Worm (Caenorhabditis elegans) whole organism, L4 larva: ENCODE results near the gene clec-75.

Experiments
- F10B5.3 ChIP-seq: sonication (generic microtip); optimal IDR thresholded peaks from 2 replicates; lab custom pipeline; 2016; ENCODE audit warnings: mild to moderate bottlenecking, missing genetic modification characterization, missing compliant biosample characterization
- F37D6.2 ChIP-seq: sonication (generic microtip); optimal IDR thresholded peaks from 2 replicates; lab custom pipeline; 2016; ENCODE audit warnings: mild to moderate bottlenecking, missing genetic modification characterization, missing compliant biosample characterization
- aha-1 ChIP-seq: fragments of 150-350 bp; peaks from one replicate; lab custom pipeline; 2014; ENCODE audit warnings: missing biosample characterization, missing genetic modification characterization
- attf-4 ChIP-seq: sonication (generic microtip); optimal IDR thresholded peaks from 3 replicates; lab custom pipeline; 2017; ENCODE audit warnings: missing biosample characterization, missing genetic modification characterization
- ceh-28 ChIP-seq: fragments of 150-350 bp; optimal IDR thresholded peaks from 2 replicates; lab custom pipeline; 2014; ENCODE audit warnings: missing biosample characterization, missing genetic modification reagents, missing genetic modification characterization
- ceh-32 ChIP-seq: sonication (generic microtip); optimal IDR thresholded peaks from 2 replicates; lab custom pipeline; 2016; ENCODE audit warnings: mild to moderate bottlenecking, missing genetic modification characterization, missing compliant biosample characterization; ENCODE audit not compliant: poor library complexity
- ceh-44 ChIP-seq: fragments of 200-800 bp; sonication (Bioruptor generic); IDR thresholded peaks from 2 replicates; pipeline ENCODE4 v1.3.6; 2022; ENCODE audit warnings: missing genetic modification reagents, missing genetic modification characterization, missing compliant biosample characterization
- ceh-62 ChIP-seq: sonication (generic microtip); optimal IDR thresholded peaks from 2 replicates; lab custom pipeline; 2017; ENCODE audit warnings: missing biosample characterization, missing genetic modification characterization
- daf-12 ChIP-seq: fragments of 150-350 bp; optimal IDR thresholded peaks from 2 replicates; lab custom pipeline; 2014; ENCODE audit warnings: missing biosample characterization, missing genetic modification reagents, missing genetic modification characterization
- daf-8 ChIP-seq: fragments of 200-800 bp; sonication (Bioruptor generic); IDR thresholded peaks from 2 replicates; pipeline ENCODE4 v1.3.6; 2022; ENCODE audit warnings: missing genetic modification characterization, missing compliant biosample characterization
- dmd-9 ChIP-seq: fragments of 200-800 bp; sonication (Bioruptor generic); IDR thresholded peaks from 2 replicates; pipeline ENCODE4 v1.3.6; 2022; ENCODE audit warnings: missing genetic modification reagents, missing genetic modification characterization, missing compliant biosample characterization
- duxl-1 ChIP-seq: sonication (generic microtip); optimal IDR thresholded peaks from 2 replicates; lab custom pipeline; 2016; ENCODE audit warnings: mild to moderate bottlenecking, missing genetic modification characterization, moderate library complexity, missing compliant biosample characterization; ENCODE audit not compliant: poor library complexity
- dve-1 ChIP-seq: sonication (generic microtip); optimal IDR thresholded peaks from 2 replicates; lab custom pipeline; 2017; ENCODE audit warnings: antibody characterized with exemption, mild to moderate bottlenecking, missing genetic modification characterization, missing compliant biosample characterization; ENCODE audit not compliant: insufficient read depth
- fos-1 ChIP-seq: fragments of 150-350 bp; optimal IDR thresholded peaks from 2 replicates; lab custom pipeline; 2014; ENCODE audit warnings: missing biosample characterization, missing genetic modification characterization
- gei-8 ChIP-seq: fragments of 200-800 bp; sonication (Bioruptor generic); optimal IDR thresholded peaks from 2 replicates; lab custom pipeline; 2018; ENCODE audit warnings: mild to moderate bottlenecking, missing genetic modification characterization, missing compliant biosample characterization
- hmg-1.1 ChIP-seq: fragments of 200-800 bp; sonication (Bioruptor generic); IDR thresholded peaks from 2 replicates; pipeline ENCODE4 v1.3.6; 2022; ENCODE audit warnings: missing genetic modification reagents, missing genetic modification characterization, missing compliant biosample characterization
- jun-1 ChIP-seq: fragments of 150-350 bp; optimal IDR thresholded peaks from 2 replicates; lab custom pipeline; 2014; ENCODE audit warnings: missing biosample characterization, missing genetic modification reagents, missing genetic modification characterization
- lin-13 ChIP-seq: fragments of 150-350 bp; optimal IDR thresholded peaks from 2 replicates; lab custom pipeline; 2014; ENCODE audit warnings: missing biosample characterization, missing genetic modification reagents, missing genetic modification characterization
- lin-29 ChIP-seq: fragments of 200-800 bp; sonication (Bioruptor generic); IDR thresholded peaks from 2 replicates; pipeline ENCODE4 v1.3.6; 2022; ENCODE audit warnings: missing genetic modification reagents, missing genetic modification characterization, missing compliant biosample characterization
- lin-39 ChIP-seq: fragments of 150-350 bp; optimal IDR thresholded peaks from 2 replicates; lab custom pipeline; 2014; ENCODE audit warnings: missing biosample characterization, missing genetic modification reagents, missing genetic modification characterization
- lsy-2 ChIP-seq, 2 experiments: fragments of 150-350 bp in 1 of 2; sonication (generic microtip) in 1 of 2; optimal IDR thresholded peaks; 2 replicates each; lab custom pipeline; 2014 to 2017; ENCODE audit warnings: missing biosample characterization in 2 of 2, missing genetic modification characterization in 2 of 2
- mdl-1 ChIP-seq, 2 experiments: fragments of 150-350 bp in 1 of 2; sonication (generic microtip) in 1 of 2; optimal IDR thresholded peaks; 2 replicates each; lab custom pipeline; 2014 to 2017; ENCODE audit warnings: missing biosample characterization in 2 of 2, missing genetic modification characterization in 2 of 2
- mdt-29 ChIP-seq: fragments of 200-800 bp; sonication (Bioruptor generic); IDR thresholded peaks from 2 replicates; pipeline ENCODE4 v1.3.6; 2022; ENCODE audit warnings: missing genetic modification reagents, missing genetic modification characterization, missing compliant biosample characterization
- mep-1 ChIP-seq: fragments of 150-350 bp; sonication (generic microtip); optimal IDR thresholded peaks from 3 replicates; lab custom pipeline; 2014; ENCODE audit warnings: missing biosample characterization, missing genetic modification characterization
- mxl-3 ChIP-seq: fragments of 200-800 bp; sonication (Bioruptor generic); optimal IDR thresholded peaks from 2 replicates; lab custom pipeline; 2018; ENCODE audit warnings: mild to moderate bottlenecking, missing genetic modification characterization, missing compliant biosample characterization
- nhr-11 ChIP-seq: fragments of 150-350 bp; optimal IDR thresholded peaks from 2 replicates; lab custom pipeline; 2014; ENCODE audit warnings: missing biosample characterization, missing genetic modification characterization
- nhr-111 ChIP-seq: fragments of 200-800 bp; sonication (Bioruptor generic); optimal IDR thresholded peaks from 2 replicates; lab custom pipeline; 2018; ENCODE audit warnings: mild to moderate bottlenecking, missing genetic modification characterization, missing compliant biosample characterization
- nhr-25 ChIP-seq: sonication (generic microtip); optimal IDR thresholded peaks from 2 replicates; lab custom pipeline; 2017; ENCODE audit warnings: missing genetic modification characterization, mild to moderate bottlenecking, missing compliant biosample characterization, antibody characterized with exemption, moderate library complexity, borderline replicate concordance; ENCODE audit not compliant: insufficient read depth
- nhr-42 ChIP-seq: fragments of 200-800 bp; sonication (Bioruptor generic); IDR thresholded peaks from 2 replicates; pipeline ENCODE4 v1.3.6; 2022; ENCODE audit warnings: missing genetic modification characterization, missing compliant biosample characterization
- nhr-76 ChIP-seq: fragments of 150-350 bp; optimal IDR thresholded peaks from 2 replicates; lab custom pipeline; 2014; ENCODE audit warnings: missing biosample characterization, missing genetic modification characterization
- pha-4 ChIP-seq, 2 experiments: fragments of 150-350 bp in 1 of 2; fragments of 200-800 bp in 1 of 2; sonication (Bioruptor generic) in 1 of 2; IDR thresholded peaks in 1 of 2; optimal IDR thresholded peaks in 1 of 2; 2 replicates each; pipeline versions ENCODE4 v1.3.6 to Lab custom; 2014 to 2022; ENCODE audit warnings: missing genetic modification characterization in 2 of 2, missing genetic modification reagents in 2 of 2, missing biosample characterization in 1 of 2, missing compliant biosample characterization in 1 of 2
- pqm-1 ChIP-seq: sonication (generic microtip); optimal IDR thresholded peaks from 2 replicates; lab custom pipeline; 2017; ENCODE audit warnings: missing biosample characterization, missing genetic modification characterization
- set-16 ChIP-seq: fragments of 200-800 bp; sonication (Bioruptor generic); IDR thresholded peaks from 2 replicates; pipeline ENCODE4 v1.3.6; 2022; ENCODE audit warnings: missing genetic modification reagents, missing genetic modification characterization, missing compliant biosample characterization
- snpc-1.2 ChIP-seq: fragments of 200-800 bp; sonication (Bioruptor generic); IDR thresholded peaks from 2 replicates; pipeline ENCODE4 v1.3.6; 2022; ENCODE audit warnings: missing genetic modification reagents, missing genetic modification characterization, missing compliant biosample characterization
- tag-97 ChIP-seq: fragments of 200-800 bp; sonication (Bioruptor generic); IDR thresholded peaks from 2 replicates; pipeline ENCODE4 v1.3.6; 2022; ENCODE audit warnings: missing genetic modification characterization, missing compliant biosample characterization
- unc-62 ChIP-seq, 3 experiments: fragments of 150-350 bp in 1 of 3; sonication (generic microtip); optimal IDR thresholded peaks in 2 of 3; peaks in 1 of 3; 1 replicate in 1 of 3; 2 replicates in 2 of 3; lab custom pipeline; 2014 to 2017; ENCODE audit warnings: missing biosample characterization in 3 of 3, missing genetic modification characterization in 3 of 3, missing genetic modification reagents in 3 of 3, missing genotype in 1 of 3
- zfp-2 ChIP-seq: sonication (generic microtip); optimal IDR thresholded peaks from 2 replicates; lab custom pipeline; 2016; ENCODE audit warnings: mild to moderate bottlenecking, missing genetic modification characterization, missing compliant biosample characterization
- ztf-11 ChIP-seq: fragments of 150-350 bp; optimal IDR thresholded peaks from 2 replicates; lab custom pipeline; 2014; ENCODE audit warnings: missing biosample characterization, missing genetic modification characterization

Gene clec-75

ce11 chrIV:3993292-3993691 lies 32.8 kb downstream of the clec-75 start, which contains the start of gene F47C12.6:
Gene F47C12.6, minus strand, starts transcription at chrIV:3993392.
- TF ChIP-seq nhr-25 (tag; lab: Kevin White, UChicago) = no peak
- no peak for TF ChIP-seq ceh-32 (tag; lab: Kevin White, UChicago)
- TF ChIP-seq mdl-1 (tag; optimal IDR thresholded peaks at IDR 0.05; lab: Kevin White, UChicago) = no peak
- TF ChIP-seq lin-39 = no peak
- TF ChIP-seq lin-29 (GFP tag; lab: Robert Waterston, UW) = no peak
- TF ChIP-seq snpc-1.2 (GFP tag; lab: Robert Waterston, UW) = no peak
- no peak for TF ChIP-seq ceh-44 (GFP tag; lab: Robert Waterston, UW)
- no peak for TF ChIP-seq duxl-1 (tag; lab: Kevin White, UChicago)
- TF ChIP-seq lsy-2 (tag; optimal IDR thresholded peaks at IDR 0.05; lab: Kevin White, UChicago) = no peak
- no peak for TF ChIP-seq ztf-11 (tag; lab: Kevin White, UChicago)
- TF ChIP-seq pha-4 (GFP tag; IDR thresholded peaks at IDR 0.05; lab: Robert Waterston, UW) = no peak
- no peak for TF ChIP-seq pha-4 (tag; optimal IDR thresholded peaks at IDR 0.05; lab: Kevin White, UChicago)
- no peak for TF ChIP-seq daf-8 (GFP tag; lab: Robert Waterston, UW)
- no peak for TF ChIP-seq attf-4 (tag; lab: Kevin White, UChicago)
- no peak for TF ChIP-seq tag-97 (GFP tag; lab: Robert Waterston, UW)
- TF ChIP-seq zfp-2 = no peak
- no peak for TF ChIP-seq gei-8 (GFP tag; lab: Kevin White, UChicago)
- TF ChIP-seq jun-1 (tag; lab: Kevin White, UChicago) = no peak
- TF ChIP-seq mep-1 = no peak

DNA sequence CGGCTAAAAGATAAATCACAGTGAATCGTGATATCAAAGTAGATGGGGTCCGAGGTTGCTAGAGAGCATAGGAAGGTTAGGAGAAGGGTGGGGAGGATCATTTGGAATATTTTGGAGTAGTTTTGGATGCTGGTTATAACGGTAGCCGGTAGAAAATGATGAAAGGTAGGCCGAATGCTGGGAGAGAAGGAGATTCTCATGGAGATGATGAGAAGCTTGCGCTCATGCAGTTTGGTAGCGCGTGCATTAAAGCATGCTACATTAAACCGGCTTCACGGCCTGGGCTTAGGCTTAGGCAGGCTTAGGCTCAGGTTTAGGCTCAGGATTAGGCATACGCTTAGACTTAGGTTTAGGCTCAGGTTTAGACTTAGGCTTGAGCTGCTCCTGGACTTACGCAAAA lies 33.8 kb downstream of the clec-75 start, which contains the start of gene F47C12.13:
Gene F47C12.13, minus strand, starts transcription at position 101 of the 400 bp plus-strand sequence.
- TF ChIP-seq mxl-3 (GFP tag; lab: Kevin White, UChicago) (no peak), unc-62 (GFP tag; optimal IDR thresholded peaks at IDR 0.05 in 1 of 2; lab: Kevin White, UChicago) (peak in 1 of 2 experiments; percentile 0), unc-62 (tag; optimal IDR thresholded peaks at IDR 0.05; lab: Kevin White, UChicago) (no peak)

DNA sequence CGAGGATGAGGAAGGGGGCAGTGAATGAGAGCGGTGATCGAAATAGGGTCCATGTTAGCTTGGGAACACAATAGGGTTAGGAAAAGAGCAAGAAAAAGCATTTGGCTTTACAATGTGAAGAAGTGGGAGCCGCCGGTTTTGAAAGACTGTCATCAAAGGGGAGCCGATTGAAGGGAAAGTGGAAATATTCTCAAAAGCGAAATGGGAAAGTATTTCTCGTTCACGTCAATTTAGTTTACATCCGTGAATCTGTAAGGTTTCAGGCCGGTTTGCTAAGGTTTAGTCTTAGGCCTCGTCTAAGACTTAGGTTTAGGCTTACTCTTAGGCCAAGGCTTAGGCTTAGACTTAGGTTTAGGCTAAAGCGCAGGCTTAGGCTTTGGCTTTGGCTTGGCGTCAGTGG lies 34.9 kb downstream of the clec-75 start, which contains the start of gene F47C12.7:
Gene F47C12.7, minus strand, starts transcription at position 101 of the 400 bp plus-strand sequence.
- TF ChIP-seq dve-1 = no peak
- peak; percentile 28 for TF ChIP-seq aha-1 (tag; lab: Kevin White, UChicago)
- TF ChIP-seq, all 104 proteins: peak for 1

DNA sequence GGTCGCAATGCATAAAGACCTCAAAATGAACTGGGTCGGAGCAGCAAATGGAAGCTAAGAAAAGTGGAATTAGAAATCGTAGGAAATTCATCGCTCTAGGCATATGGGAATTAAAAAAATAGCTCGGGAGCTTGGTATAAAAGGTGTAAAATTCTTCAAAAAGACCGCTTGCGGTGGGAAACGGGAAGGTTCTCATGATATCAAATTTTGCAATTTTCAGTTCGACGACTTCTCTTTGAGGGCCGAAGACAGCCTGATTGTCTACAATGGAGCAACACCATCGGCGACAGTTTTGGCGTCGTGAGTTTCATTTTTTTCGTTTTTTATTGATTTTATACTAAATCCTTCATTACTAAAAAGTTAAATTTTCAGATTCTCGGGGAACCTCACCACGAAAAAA lies 38.0 kb downstream of the clec-75 start, which contains the start of gene F47C12.8:
Gene F47C12.8, minus strand, starts transcription at position 101 of the 400 bp plus-strand sequence.
- TF ChIP-seq zfp-2 (no peak), ceh-28 (no peak), nhr-76 (tag; lab: Kevin White, UChicago) (no peak), ceh-62 (tag; lab: Kevin White, UChicago) (no peak), nhr-42 (GFP tag; lab: Robert Waterston, UW) (no peak), nhr-11 (tag; lab: Kevin White, UChicago) (no peak)

- TF ChIP-seq set-16 (GFP tag; lab: Robert Waterston, UW) (peak; percentile 51), pqm-1 (no peak)
These were observed 39.1 kb downstream of the clec-75 start for ce11 chrIV:3999662-4000061.

DNA sequence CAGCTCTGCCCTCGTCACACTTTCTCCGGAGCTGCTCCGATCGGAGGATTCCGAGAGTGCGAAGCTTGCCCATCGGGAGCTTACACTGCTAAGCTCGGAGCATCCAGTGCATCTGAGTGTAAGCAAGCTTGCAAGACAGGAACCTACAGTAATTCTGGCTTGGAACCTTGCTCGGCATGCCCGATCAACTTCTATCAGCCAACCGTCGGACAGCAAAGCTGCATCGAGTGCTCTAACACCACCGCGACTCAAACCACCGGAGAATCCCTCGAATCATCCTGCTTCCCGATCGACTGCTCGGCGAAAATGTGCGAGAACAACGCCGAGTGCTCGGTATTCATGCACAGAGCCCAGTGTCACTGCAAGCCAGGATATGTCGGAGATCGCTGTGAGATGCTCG lies 43.7 kb downstream of the clec-75 start:
- TF ChIP-seq hmg-1.1 (GFP tag; lab: Robert Waterston, UW) (no peak), dmd-9 (GFP tag; lab: Robert Waterston, UW) (no peak), mdt-29 (GFP tag; lab: Robert Waterston, UW) (no peak), F37D6.2 (tag; lab: Kevin White, UChicago) (no peak), aha-1 (tag; lab: Kevin White, UChicago) (peak; percentile 48), pha-4 (GFP tag; IDR thresholded peaks at IDR 0.05; lab: Robert Waterston, UW) (no peak), pha-4 (tag; optimal IDR thresholded peaks at IDR 0.05; lab: Kevin White, UChicago) (no peak), lin-13 (GFP tag; lab: Kevin White, UChicago) (no peak), fos-1 (tag; lab: Kevin White, UChicago) (no peak), F10B5.3 (tag; lab: Kevin White, UChicago) (no peak), daf-12 (tag; lab: Kevin White, UChicago) (no peak), nhr-111 (GFP tag; lab: Kevin White, UChicago) (no peak), set-16 (GFP tag; lab: Robert Waterston, UW) (peak; percentile 65)
- TF ChIP-seq, all 104 proteins: peak for 2
